Fruit fly (Drosophila melanogaster): ENCODE measurements around the gene Naa30A.
A peak's percentile ranks its signal among the peaks of the same experiment; 100 is the strongest.

The Naa30A gene

DNA sequence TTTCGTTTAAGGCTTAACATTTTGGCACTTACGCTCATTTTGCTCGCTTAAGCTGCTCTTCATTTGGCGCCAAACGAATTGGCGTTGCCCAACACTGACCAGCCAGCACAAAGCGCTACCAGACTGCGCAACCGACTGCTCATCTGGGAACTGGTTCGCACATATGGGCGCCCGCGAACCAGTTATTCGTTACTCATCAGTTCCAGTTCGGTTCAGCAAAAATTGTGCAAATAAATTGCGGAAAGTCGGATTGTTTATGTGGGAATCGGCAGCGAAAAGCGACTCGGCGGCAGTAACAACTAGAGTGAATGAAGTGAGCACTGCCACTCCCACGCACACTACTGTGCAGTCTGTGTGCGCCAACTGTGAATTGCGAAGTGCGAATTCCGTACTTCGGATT is 51.0 kb downstream of the Naa30A start, which contains the start of gene Rilpl (continued):
- TF ChIP-seq klu (GFP tag; IDR thresholded peaks at IDR 0.05) (no peak), tll (GFP tag; optimal IDR thresholded peaks at IDR 0.05) (no peak), salm (tag; optimal IDR thresholded peaks at IDR 0.05) (no peak), fd102C (GFP tag; optimal IDR thresholded peaks at IDR 0.05) (no peak), H15 (GFP tag; IDR thresholded peaks at IDR 0.05) (no peak), crp (GFP tag; optimal IDR thresholded peaks at IDR 0.05) (peak in 1 of 2 experiments; percentile 81), chm (GFP tag; IDR thresholded peaks at IDR 0.05) (peak; percentile 53), CG14050 (GFP tag; IDR thresholded peaks at IDR 0.05) (no peak), Poxn (GFP tag; IDR thresholded peaks at IDR 0.05) (no peak), CG2678 (tag; optimal IDR thresholded peaks at IDR 0.05) (no peak), CG5180 (GFP tag; optimal IDR thresholded peaks at IDR 0.05) (no peak), CG17912 (GFP tag; optimal IDR thresholded peaks at IDR 0.05) (no peak), CG10321 (GFP tag; IDR thresholded peaks at IDR 0.05) (no peak), CG13775 (GFP tag; optimal IDR thresholded peaks at IDR 0.05) (no peak), Sry-β (GFP tag; optimal IDR thresholded peaks at IDR 0.05) (no peak), lov (optimal IDR thresholded peaks at IDR 0.05) (no peak), lov (GFP tag; IDR thresholded peaks at IDR 0.05) (0 out of 3 replicates have a peak, but pooled peaks have one; percentile 14), CG1233 (GFP tag; optimal IDR thresholded peaks at IDR 0.05) (no peak), Vsx1 (GFP tag; optimal IDR thresholded peaks at IDR 0.05) (no peak), wor (GFP tag; IDR thresholded peaks at IDR 0.05) (no peak), CG18764 (GFP tag; optimal IDR thresholded peaks at IDR 0.05) (no peak), lab (GFP tag; optimal IDR thresholded peaks at IDR 0.05) (peak; percentile 39), Mad (GFP tag; optimal IDR thresholded peaks at IDR 0.05) (no peak), C15 (GFP tag; IDR thresholded peaks at IDR 0.05) (no peak), Awh (GFP tag; IDR thresholded peaks at IDR 0.05) (no peak), lbe (GFP tag; optimal IDR thresholded peaks at IDR 0.05) (no peak), nmo (GFP tag; optimal IDR thresholded peaks at IDR 0.05) (no peak), CG1603 (tag; optimal IDR thresholded peaks at IDR 0.05) (peak; percentile 66), HLH4C (GFP tag; IDR thresholded peaks at IDR 0.05; ENCODE audit: partially characterized antibody) (peak; percentile 55; the same call in 2 of the 3 replicates), hbn (GFP tag; IDR thresholded peaks at IDR 0.05; ENCODE audit: partially characterized antibody) (no peak), chif (GFP tag; optimal IDR thresholded peaks at IDR 0.05) (peak in 1 of 2 experiments; percentile 33), CG31388 (GFP tag; optimal IDR thresholded peaks at IDR 0.05) (no peak), bbx (GFP tag; IDR thresholded peaks at IDR 0.05; ENCODE audit: partially characterized antibody) (peak; percentile 51; the same call in 1 of the 2 replicates), pho (GFP tag; optimal IDR thresholded peaks at IDR 0.05) (no peak), CG15011 (GFP tag; optimal IDR thresholded peaks at IDR 0.05) (no peak), Drgx (GFP tag; IDR thresholded peaks at IDR 0.05) (no peak), HmgD (GFP tag; optimal IDR thresholded peaks at IDR 0.05) (peak; percentile 64), Nf-YC (tag; optimal IDR thresholded peaks at IDR 0.05) (peak; percentile 6), CG16815 (GFP tag; optimal IDR thresholded peaks at IDR 0.05) (no peak), Fer3 (tag; optimal IDR thresholded peaks at IDR 0.05) (no peak), jigr1 (GFP tag; IDR thresholded peaks at IDR 0.05) (no peak), Ravus (GFP tag; IDR thresholded peaks at IDR 0.05) (no peak), CG6254 (GFP tag; optimal IDR thresholded peaks at IDR 0.05) (no peak), Ptx1 (GFP tag; IDR thresholded peaks at IDR 0.05) (no peak), CG4360 (GFP tag; IDR thresholded peaks at IDR 0.05) (no peak), pnt (GFP tag; optimal IDR thresholded peaks at IDR 0.05) (no peak), Asciz (GFP tag; optimal IDR thresholded peaks at IDR 0.05) (no peak), CG12391 (tag; optimal IDR thresholded peaks at IDR 0.05) (peak; percentile 3), Rx (GFP tag; IDR thresholded peaks at IDR 0.05) (peak; percentile 26; the same call in 1 of the 2 replicates), Hmr (GFP tag; optimal IDR thresholded peaks at IDR 0.05) (peak; percentile 45), NC2β (GFP tag; optimal IDR thresholded peaks at IDR 0.05) (no peak)

Data from whole organism, embryonic.